Worm (Caenorhabditis elegans) whole organism, L1 larva: ENCODE measurements around the gene ZK546.5.
A peak's percentile ranks its signal among the peaks of the same experiment; 100 is the strongest.
"Not testable (repeated sequence)": the region's sequence is repeated elsewhere in the genome, so short reads cannot be mapped to it uniquely, and the experiment has no call there.

Experiments
- C16A3.4 ChIP-seq: fragments of 150-350 bp; optimal IDR thresholded peaks from 2 replicates; lab custom pipeline; 2014; ENCODE audit warnings: missing biosample characterization, missing genetic modification characterization
- C34B4.2 ChIP-seq: sonication (generic microtip); optimal IDR thresholded peaks from 2 replicates; lab custom pipeline; 2017; ENCODE audit warnings: mild to moderate bottlenecking, missing genetic modification characterization, missing compliant biosample characterization
- F16B12.6 ChIP-seq: fragments of 150-350 bp; optimal IDR thresholded peaks from 2 replicates; lab custom pipeline; 2014; ENCODE audit warnings: missing biosample characterization, missing genetic modification characterization
- aly-2 ChIP-seq: fragments of 150-350 bp; optimal IDR thresholded peaks from 2 replicates; lab custom pipeline; 2014; ENCODE audit warnings: missing biosample characterization, missing genetic modification characterization
- ama-1 ChIP-seq: fragments of 150-350 bp; optimal IDR thresholded peaks from 2 replicates; lab custom pipeline; 2014
- blmp-1 ChIP-seq: fragments of 150-350 bp; optimal IDR thresholded peaks from 2 replicates; lab custom pipeline; 2014; ENCODE audit warnings: missing biosample characterization, missing genetic modification characterization
- ces-1 ChIP-seq: fragments of 150-350 bp; optimal IDR thresholded peaks from 2 replicates; lab custom pipeline; 2014; ENCODE audit warnings: missing biosample characterization, missing genetic modification reagents, missing genetic modification characterization
- efl-1 ChIP-seq, 4 experiments: fragments of 150-350 bp; optimal IDR thresholded peaks in 3 of 4; peaks in 1 of 4; 1 replicate in 1 of 4; 2 replicates in 3 of 4; lab custom pipeline; 2014; ENCODE audit warnings: missing biosample characterization in 2 of 4, missing genetic modification characterization in 2 of 4, missing genetic modification reagents in 2 of 4
- egl-13 ChIP-seq: sonication (generic microtip); optimal IDR thresholded peaks from 2 replicates; lab custom pipeline; 2016; ENCODE audit warnings: missing genotype, missing genetic modification reagents, missing genetic modification characterization, missing compliant biosample characterization
- egl-27 ChIP-seq, 2 experiments: fragments of 150-350 bp in 1 of 2; sonication (generic microtip); optimal IDR thresholded peaks; 3 replicates each; lab custom pipeline; 2017 to 2018; ENCODE audit warnings: missing biosample characterization in 2 of 2, missing genetic modification characterization in 2 of 2, missing genetic modification reagents in 2 of 2
- elt-2 ChIP-seq: sonication (generic microtip); optimal IDR thresholded peaks from 2 replicates; lab custom pipeline; 2016; ENCODE audit warnings: missing genetic modification characterization, mild to moderate bottlenecking, inconsistent platforms, missing compliant biosample characterization, missing genetic modification reagents
- elt-3 ChIP-seq, 6 experiments: fragments of 150-350 bp in 1 of 6; sonication (generic microtip); optimal IDR thresholded peaks; 2 replicates each; lab custom pipeline; 2017 to 2018; ENCODE audit warnings: missing biosample characterization in 6 of 6, missing genetic modification characterization in 6 of 6, inconsistent platforms in 1 of 6
- fos-1 ChIP-seq: fragments of 150-350 bp; optimal IDR thresholded peaks from 2 replicates; lab custom pipeline; 2014; ENCODE audit warnings: missing biosample characterization, missing genetic modification characterization
- grh-1 ChIP-seq: fragments of 200-800 bp; sonication (Bioruptor generic); IDR thresholded peaks from 2 replicates; pipeline ENCODE4 v1.3.6; 2022; ENCODE audit warnings: missing genetic modification reagents, missing genetic modification characterization, missing compliant biosample characterization
- jun-1 ChIP-seq: fragments of 150-350 bp; optimal IDR thresholded peaks from 2 replicates; lab custom pipeline; 2014; ENCODE audit warnings: missing biosample characterization, missing genetic modification reagents, missing genetic modification characterization
- lin-14 ChIP-seq: fragments of 200-800 bp; sonication (Bioruptor generic); optimal IDR thresholded peaks from 2 replicates; lab custom pipeline; 2018; ENCODE audit warnings: mild to moderate bottlenecking, missing genetic modification characterization, moderate library complexity, missing compliant biosample characterization
- lin-35 ChIP-seq, 2 experiments: fragments of 150-350 bp; optimal IDR thresholded peaks; 2 replicates each; lab custom pipeline; 2014; ENCODE audit warnings: missing biosample characterization in 2 of 2, missing genetic modification characterization in 2 of 2, missing genetic modification reagents in 2 of 2
- lin-39 ChIP-seq: fragments of 150-350 bp; optimal IDR thresholded peaks from 2 replicates; lab custom pipeline; 2014; ENCODE audit warnings: missing biosample characterization, missing genetic modification reagents, missing genetic modification characterization
- lsy-2 ChIP-seq, 2 experiments: fragments of 150-350 bp; optimal IDR thresholded peaks; 2 replicates each; lab custom pipeline; 2014; ENCODE audit warnings: missing biosample characterization in 2 of 2, missing genetic modification characterization in 2 of 2
- mef-2 ChIP-seq: fragments of 150-350 bp; optimal IDR thresholded peaks from 2 replicates; lab custom pipeline; 2014; ENCODE audit warnings: missing biosample characterization, missing genetic modification characterization
- mep-1 ChIP-seq: fragments of 150-350 bp; optimal IDR thresholded peaks from 2 replicates; lab custom pipeline; 2014; ENCODE audit warnings: missing biosample characterization, missing genetic modification characterization
- nhr-12 ChIP-seq: sonication (generic microtip); optimal IDR thresholded peaks from 2 replicates; lab custom pipeline; 2017; ENCODE audit warnings: missing biosample characterization, missing genetic modification characterization
- nhr-20 ChIP-seq: sonication (generic microtip); optimal IDR thresholded peaks from 2 replicates; lab custom pipeline; 2016; ENCODE audit warnings: mild to moderate bottlenecking, missing genetic modification characterization, missing compliant biosample characterization
- nhr-28 ChIP-seq: fragments of 150-350 bp; optimal IDR thresholded peaks from 2 replicates; lab custom pipeline; 2014; ENCODE audit warnings: missing biosample characterization, missing genetic modification characterization
- nhr-47 ChIP-seq: sonication (generic microtip); optimal IDR thresholded peaks from 2 replicates; lab custom pipeline; 2016; ENCODE audit warnings: mild to moderate bottlenecking, missing genetic modification characterization, moderate library complexity, missing compliant biosample characterization
- nhr-77 ChIP-seq: fragments of 150-350 bp; optimal IDR thresholded peaks from 2 replicates; lab custom pipeline; 2014; ENCODE audit warnings: missing biosample characterization, missing genetic modification characterization
- nhr-84 ChIP-seq: sonication (generic microtip); optimal IDR thresholded peaks from 2 replicates; lab custom pipeline; 2017; ENCODE audit warnings: missing biosample characterization, missing genetic modification characterization
- nhr-85 ChIP-seq: sonication (generic microtip); peaks from one replicate; lab custom pipeline; 2016; ENCODE audit warnings: missing genetic modification characterization, inconsistent platforms, missing compliant biosample characterization
- nhr-90 ChIP-seq: sonication (generic microtip); optimal IDR thresholded peaks from 2 replicates; lab custom pipeline; 2016; ENCODE audit warnings: mild to moderate bottlenecking, missing genetic modification characterization, missing compliant biosample characterization; ENCODE audit not compliant: poor library complexity
- pax-3 ChIP-seq: fragments of 200-800 bp; sonication (Bioruptor generic); optimal IDR thresholded peaks from 2 replicates; lab custom pipeline; 2018; ENCODE audit warnings: mild to moderate bottlenecking, missing genetic modification characterization, moderate library complexity, missing compliant biosample characterization
- snpc-4 ChIP-seq: fragments of 150-350 bp; optimal IDR thresholded peaks from 2 replicates; lab custom pipeline; 2014; ENCODE audit warnings: missing biosample characterization, missing genetic modification characterization
- sox-4 ChIP-seq: sonication (generic microtip); optimal IDR thresholded peaks from 2 replicates; lab custom pipeline; 2016; ENCODE audit warnings: missing genetic modification characterization, missing compliant biosample characterization
- tbx-2 ChIP-seq: sonication (generic microtip); optimal IDR thresholded peaks from 2 replicates; lab custom pipeline; 2016; ENCODE audit warnings: missing genetic modification characterization, missing compliant biosample characterization
- unc-130 ChIP-seq: fragments of 150-350 bp; optimal IDR thresholded peaks from 2 replicates; lab custom pipeline; 2017; ENCODE audit warnings: missing biosample characterization, missing genetic modification characterization, inconsistent platforms
- unc-62 ChIP-seq: fragments of 150-350 bp; optimal IDR thresholded peaks from 2 replicates; lab custom pipeline; 2014; ENCODE audit warnings: missing biosample characterization, missing genetic modification reagents, missing genetic modification characterization
- unc-98 ChIP-seq: fragments of 200-800 bp; sonication (Bioruptor generic); IDR thresholded peaks from 2 replicates; pipeline ENCODE4 v1.3.6; 2022; ENCODE audit warnings: missing genetic modification characterization, missing compliant biosample characterization
- vab-15 ChIP-seq: sonication (generic microtip); optimal IDR thresholded peaks from 2 replicates; lab custom pipeline; 2017; ENCODE audit warnings: missing genotype, mild to moderate bottlenecking, missing genetic modification characterization, missing compliant biosample characterization
- xbp-1 ChIP-seq: sonication (generic microtip); optimal IDR thresholded peaks from 2 replicates; lab custom pipeline; 2016; ENCODE audit warnings: missing genetic modification characterization, missing compliant biosample characterization
- zip-4 ChIP-seq: fragments of 200-800 bp; sonication (Bioruptor generic); optimal IDR thresholded peaks from 2 replicates; lab custom pipeline; 2018; ENCODE audit warnings: mild to moderate bottlenecking, missing genetic modification characterization, moderate library complexity, missing compliant biosample characterization

ZK546.5 gene

DNA sequence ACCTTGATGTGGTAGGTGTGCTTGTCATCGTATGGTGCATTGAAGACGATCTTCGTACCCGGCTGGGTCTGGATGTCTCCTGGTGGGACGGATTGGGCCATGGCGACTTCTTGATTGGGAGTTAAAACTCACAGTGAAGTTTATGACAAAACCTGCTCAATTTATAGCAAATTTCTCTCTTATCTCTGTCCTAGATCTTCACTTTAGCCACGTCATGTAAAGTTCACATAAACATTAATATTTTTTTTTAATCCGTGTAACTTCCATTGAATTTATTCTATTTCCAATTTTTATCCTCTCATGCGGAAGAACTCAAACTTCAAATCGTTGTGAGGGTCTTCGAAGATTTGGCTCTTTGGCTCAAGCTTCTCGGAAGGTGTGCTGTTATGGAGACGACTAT, 19.2 kb upstream of the ZK546.5 start, which contains the start of gene msp-31:
Gene msp-31 (minus strand): TSS at position 101 of the 400 bp plus-strand sequence.
- TF ChIP-seq blmp-1 (tag; lab: Kevin White, UChicago); nhr-28 (tag; lab: Kevin White, UChicago); ces-1 (GFP tag; lab: Kevin White, UChicago): not testable (repeated sequence)

DNA sequence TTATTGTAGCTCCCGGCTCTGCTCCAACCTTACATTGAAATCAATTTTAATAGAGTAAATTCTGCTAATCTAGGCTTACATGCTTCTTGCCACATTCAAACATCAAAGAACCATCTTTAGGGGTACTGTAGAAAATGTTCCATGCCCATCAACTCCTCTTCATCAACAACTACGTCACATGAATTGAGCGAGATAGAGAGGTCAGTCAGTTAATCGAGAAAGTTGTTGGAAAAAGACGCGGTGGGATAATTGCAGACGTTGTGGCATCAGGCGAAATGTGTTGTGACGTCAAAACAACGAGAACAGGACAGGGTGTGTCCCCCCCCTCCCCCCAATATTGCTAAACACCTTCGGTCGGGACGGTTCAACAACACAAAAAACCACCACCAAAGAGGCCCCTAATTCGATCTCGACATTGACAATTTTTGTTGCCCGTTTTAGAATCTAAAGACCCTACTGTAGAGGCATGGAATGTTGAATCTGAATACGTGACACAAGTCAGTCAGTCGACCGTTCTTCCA, 17.1 kb upstream of the ZK546.5 start:
- TF ChIP-seq lin-35 (GFP tag; optimal IDR thresholded peaks at IDR 0.05; lab: Kevin White, UChicago) (peak in 1 of 2 experiments; percentile 15), mef-2 (no peak), fos-1 (no peak), elt-3 (tag; optimal IDR thresholded peaks at IDR 0.05; lab: Kevin White, UChicago) (peak in 1 of 6 experiments; percentile 26), nhr-20 (tag; lab: Kevin White, UChicago) (peak; percentile 22), C34B4.2 (tag; lab: Kevin White, UChicago) (no peak), lin-39 (tag; lab: Kevin White, UChicago) (no peak), egl-13 (tag; lab: Kevin White, UChicago) (no peak), sox-4 (no peak), jun-1 (tag; lab: Kevin White, UChicago) (no peak), nhr-84 (tag; lab: Kevin White, UChicago) (no peak), lsy-2 (tag; optimal IDR thresholded peaks at IDR 0.05; lab: Kevin White, UChicago) (no peak), unc-130 (tag; lab: Kevin White, UChicago) (peak; percentile 11), snpc-4 (tag; lab: Kevin White, UChicago) (no peak), efl-1 (optimal IDR thresholded peaks at IDR 0.05; lab: Kevin White, UChicago) (no peak), efl-1 (GFP tag; optimal IDR thresholded peaks at IDR 0.05 in 1 of 2; lab: Kevin White, UChicago) (peak in 1 of 2 experiments; percentile 81), nhr-12 (tag; lab: Kevin White, UChicago) (no peak), nhr-85 (peak; percentile 93), grh-1 (GFP tag; lab: Robert Waterston, UW) (peak; percentile 40), lin-14 (GFP tag; lab: Kevin White, UChicago) (peak; percentile 47), blmp-1 (tag; lab: Kevin White, UChicago) (peak; percentile 52), egl-27 (tag; optimal IDR thresholded peaks at IDR 0.05; lab: Kevin White, UChicago) (no peak), F16B12.6 (no peak), pax-3 (no peak), tbx-2 (peak; percentile 10)

DNA sequence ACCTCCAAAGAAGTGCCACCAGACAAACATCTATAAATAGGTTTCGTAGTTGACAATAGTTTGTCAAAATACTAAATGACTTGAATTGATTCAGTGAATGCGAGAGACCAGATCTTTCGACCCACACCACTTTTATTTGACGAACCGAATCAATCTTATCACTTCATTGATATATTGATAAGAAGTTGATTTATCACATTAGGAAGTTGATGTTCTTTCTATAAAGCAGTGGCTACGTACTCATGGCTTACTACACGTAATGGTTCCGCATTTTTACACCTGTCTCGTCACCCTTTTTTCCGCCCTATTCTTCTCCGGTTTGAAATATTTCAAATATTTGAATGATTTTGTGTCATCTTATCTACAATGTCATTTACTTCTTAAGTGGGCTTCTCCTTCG, 15.0 kb upstream of the ZK546.5 start:
- TF ChIP-seq elt-3 (tag; optimal IDR thresholded peaks at IDR 0.05; lab: Kevin White, UChicago): peak in 1 of 6 experiments; percentile 11
- TF ChIP-seq nhr-90 (tag; lab: Kevin White, UChicago): no peak
- TF ChIP-seq vab-15: no peak
- TF ChIP-seq elt-2: peak; percentile 50

DNA sequence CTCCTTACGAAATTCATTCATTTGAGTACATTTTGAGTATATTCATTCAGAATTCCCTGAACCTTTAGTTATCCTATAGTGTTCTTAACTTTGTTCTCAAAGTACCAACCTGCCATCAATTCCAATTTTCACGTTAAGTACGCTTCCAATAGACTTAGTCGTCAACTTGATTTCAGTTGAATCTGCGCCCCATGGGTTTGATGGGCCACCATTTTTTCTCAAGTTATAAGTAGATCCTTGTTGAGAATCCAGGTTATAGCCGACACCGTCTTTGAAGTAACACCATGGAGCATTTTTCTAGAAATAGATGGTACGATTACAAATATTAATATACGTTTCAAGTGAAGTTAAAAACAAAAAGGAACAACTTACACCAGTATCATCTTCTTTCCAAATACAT, 10.9 kb upstream of the ZK546.5 start:
- no peak for TF ChIP-seq unc-62 (GFP tag; lab: Kevin White, UChicago)
- TF ChIP-seq efl-1 (optimal IDR thresholded peaks at IDR 0.05; lab: Kevin White, UChicago): no peak
- TF ChIP-seq efl-1 (GFP tag; optimal IDR thresholded peaks at IDR 0.05 in 1 of 2; lab: Kevin White, UChicago): no peak
- TF ChIP-seq aly-2 (tag; lab: Kevin White, UChicago): no peak
- TF ChIP-seq vab-15: no peak
- no peak for TF ChIP-seq xbp-1 (tag; lab: Kevin White, UChicago)
- TF ChIP-seq unc-98 (GFP tag; lab: Robert Waterston, UW): no peak
- TF ChIP-seq zip-4: no peak
- TF ChIP-seq C16A3.4: no peak
- TF ChIP-seq mep-1 (tag; lab: Kevin White, UChicago): no peak
- TF ChIP-seq nhr-47 (tag; lab: Kevin White, UChicago): no peak
- no peak for TF ChIP-seq ces-1 (GFP tag; lab: Kevin White, UChicago)
- TF ChIP-seq nhr-77 (tag; lab: Kevin White, UChicago): no peak
- no peak for TF ChIP-seq ama-1 (lab: Kevin White, UChicago)
